Fruit fly (Drosophila melanogaster) Kc167 (cell line): ENCODE results near the gene pont.

Experiments
- Myc ChIP-seq: fragments of >200 bp; optimal IDR thresholded peaks from 2 replicates; lab custom pipeline; 2017; ENCODE audit warnings: missing external identifiers
- Sin3A ChIP-seq: fragments of >200 bp; optimal IDR thresholded peaks from 2 replicates; lab custom pipeline; 2018; ENCODE audit warnings: missing external identifiers
- h ChIP-seq: fragments of >200 bp; optimal IDR thresholded peaks from 3 replicates; lab custom pipeline; 2018; ENCODE audit warnings: missing external identifiers
- insv ChIP-seq: fragments of >200 bp; optimal IDR thresholded peaks from 3 replicates; lab custom pipeline; 2018; ENCODE audit warnings: missing external identifiers
- psq ChIP-seq: fragments of >200 bp; optimal IDR thresholded peaks from 2 replicates; lab custom pipeline; 2017; ENCODE audit warnings: missing external identifiers
- ttk ChIP-seq: sonication (Bioruptor generic); optimal IDR thresholded peaks from 2 replicates; lab custom pipeline; 2017; ENCODE audit warnings: missing external identifiers

pont gene

dm6 chr3R:10282077-10282476 is 20.2 kb downstream of the pont start:
- TF ChIP-seq Myc (lab: Kevin White, UChicago): no peak
- TF ChIP-seq Sin3A (lab: Kevin White, UChicago): no peak
- TF ChIP-seq ttk (lab: Kevin White, UChicago): no peak
- no peak for TF ChIP-seq h (lab: Kevin White, UChicago)
- TF ChIP-seq insv (lab: Kevin White, UChicago): no peak
- no peak for TF ChIP-seq psq (lab: Kevin White, UChicago)

DNA sequence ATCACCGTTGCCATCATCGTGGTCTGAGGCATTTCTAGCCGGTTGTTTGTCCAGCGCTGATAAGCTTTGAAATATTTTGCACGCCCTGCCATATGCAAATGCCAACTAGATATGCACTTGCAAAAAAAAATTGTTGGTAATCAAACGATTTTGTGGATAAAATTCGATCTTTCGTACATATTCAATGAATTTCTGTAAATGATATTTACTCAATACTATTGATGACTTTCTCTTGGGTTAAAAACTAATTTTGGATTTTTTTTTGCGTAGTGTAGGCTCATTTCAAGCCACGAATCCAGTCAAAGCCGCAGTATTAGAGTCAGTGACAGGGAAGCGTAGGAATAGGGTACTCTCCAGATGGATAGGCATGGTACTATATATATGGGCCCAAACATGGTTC is 21.2 kb downstream of the pont start:
- TF ChIP-seq Sin3A (lab: Kevin White, UChicago): no peak
- TF ChIP-seq h (lab: Kevin White, UChicago): no peak
- TF ChIP-seq insv (lab: Kevin White, UChicago): no peak
- no peak for TF ChIP-seq ttk (lab: Kevin White, UChicago)
- no peak for TF ChIP-seq psq (lab: Kevin White, UChicago)
- no peak for TF ChIP-seq Myc (lab: Kevin White, UChicago)

- no peak for TF ChIP-seq h (lab: Kevin White, UChicago)
- TF ChIP-seq Myc (lab: Kevin White, UChicago): no peak
- TF ChIP-seq ttk (lab: Kevin White, UChicago): no peak
- TF ChIP-seq psq (lab: Kevin White, UChicago): no peak
- TF ChIP-seq insv (lab: Kevin White, UChicago): no peak
- TF ChIP-seq Sin3A (lab: Kevin White, UChicago): no peak
These were observed 22.2 kb downstream of the pont start for dm6 chr3R:10284169-10284568.

DNA sequence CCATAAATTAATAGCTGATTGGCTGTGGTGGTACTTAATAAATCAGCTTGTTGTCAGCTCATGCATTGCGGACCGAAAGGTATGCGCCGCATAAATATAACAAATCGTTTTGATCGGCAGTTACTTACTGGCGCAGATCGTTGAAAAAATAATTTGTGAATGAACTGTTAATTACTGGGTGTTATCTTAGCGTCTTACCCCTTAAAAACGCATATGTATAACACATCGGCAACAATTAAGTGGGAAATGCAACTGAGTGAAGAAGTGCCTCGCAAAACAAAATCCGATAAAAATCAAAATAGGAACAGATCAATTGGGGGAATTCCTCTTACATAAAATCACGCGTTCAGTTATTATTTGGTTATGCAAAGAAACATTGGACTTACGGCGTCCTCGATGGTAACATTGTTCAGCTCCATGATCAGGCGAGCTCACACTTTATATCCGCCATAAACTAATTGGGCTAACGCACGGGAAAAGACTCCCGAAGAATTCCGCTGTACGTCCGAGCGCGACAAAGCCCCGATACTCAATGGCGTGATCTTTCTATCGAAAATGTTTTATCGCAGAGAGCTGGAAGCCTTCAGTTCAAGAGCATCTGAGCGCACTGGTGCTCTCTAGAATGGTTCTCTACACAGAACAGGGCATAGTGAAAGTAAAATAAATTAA is 49.3 kb downstream of the pont start, which contains the start of gene CG6293:
Gene CG6293 (minus strand): TSS at position 538 of the 669 bp plus-strand sequence.
- TF ChIP-seq Sin3A (lab: Kevin White, UChicago) (no peak), ttk (lab: Kevin White, UChicago) (no peak), psq (lab: Kevin White, UChicago) (no peak), h (lab: Kevin White, UChicago) (no peak), Myc (lab: Kevin White, UChicago) (no peak), insv (lab: Kevin White, UChicago) (no peak)

dm6 chr3R:10311745-10312088 is 49.8 kb downstream of the pont start:
- TF ChIP-seq Sin3A (lab: Kevin White, UChicago): no peak
- TF ChIP-seq psq (lab: Kevin White, UChicago): no peak
- TF ChIP-seq Myc (lab: Kevin White, UChicago): no peak
- TF ChIP-seq h (lab: Kevin White, UChicago): no peak
- no peak for TF ChIP-seq insv (lab: Kevin White, UChicago)
- TF ChIP-seq ttk (lab: Kevin White, UChicago): no peak
